Fruit fly (Drosophila melanogaster) whole organism, wandering third instar larva: ENCODE results near the gene CG42671.

Experiments
- Mio ChIP-seq: sonication (Bioruptor generic); optimal IDR thresholded peaks from 2 replicates; lab custom pipeline; 2016; ENCODE audit warnings: missing biosample characterization, missing genetic modification characterization
- Myc ChIP-seq: fragments of >200 bp; optimal IDR thresholded peaks from 2 replicates; lab custom pipeline; 2017
- OdsH ChIP-seq: fragments of 200-800 bp; sonication (Bioruptor generic); optimal IDR thresholded peaks from 2 replicates; lab custom pipeline; 2016; ENCODE audit warnings: missing biosample characterization, mild to moderate bottlenecking, missing genetic modification characterization
- Sp1 ChIP-seq: fragments of 200-800 bp; sonication (Bioruptor generic); optimal IDR thresholded peaks from 3 replicates; lab custom pipeline; 2019; ENCODE audit warnings: missing biosample characterization, mild to moderate bottlenecking, missing genetic modification characterization, moderate library complexity
- dl ChIP-seq, 2 experiments: fragments of 175-275, 200-275 bp in 1 of 2; fragments of 200-275 bp in 1 of 2; sonication (Bioruptor generic); optimal IDR thresholded peaks; lab custom pipeline; 2018; ENCODE audit warnings: mild to moderate bottlenecking in 2 of 2, missing biosample characterization in 2 of 2, missing genetic modification characterization in 2 of 2, moderate library complexity in 2 of 2; ENCODE audit not compliant: partially characterized antibody in 2 of 2, insufficient read depth in 1 of 2
- usp ChIP-seq: fragments of >200 bp; optimal IDR thresholded peaks from 2 replicates; lab custom pipeline; 2017; ENCODE audit warnings: missing biosample characterization, missing genetic modification characterization
- woc ChIP-seq: sonication (Bioruptor generic); optimal IDR thresholded peaks from 2 replicates; lab custom pipeline; 2016; ENCODE audit warnings: missing biosample characterization, mild to moderate bottlenecking, missing genetic modification characterization

dm6 chr3L:11190022-11190421, 24.3 kb upstream of the CG42671 start:
- TF ChIP-seq Myc: no peak
- no peak for TF ChIP-seq dl (GFP tag; optimal IDR thresholded peaks at IDR 0.05; lab: Kevin White, UChicago; ENCODE audit: insufficient read depth in 1 of 2, partially characterized antibody in 2 of 2)
- TF ChIP-seq Mio (GFP tag; lab: Kevin White, UChicago): no peak
- no peak for TF ChIP-seq OdsH
- TF ChIP-seq Sp1 (GFP tag; lab: Kevin White, UChicago): no peak
- no peak for TF ChIP-seq woc (GFP tag; lab: Kevin White, UChicago)
- no peak for TF ChIP-seq usp
